Fruit fly (Drosophila melanogaster): Measurements from ENCODE around the gene CG1317.

Gene CG1317

DNA sequence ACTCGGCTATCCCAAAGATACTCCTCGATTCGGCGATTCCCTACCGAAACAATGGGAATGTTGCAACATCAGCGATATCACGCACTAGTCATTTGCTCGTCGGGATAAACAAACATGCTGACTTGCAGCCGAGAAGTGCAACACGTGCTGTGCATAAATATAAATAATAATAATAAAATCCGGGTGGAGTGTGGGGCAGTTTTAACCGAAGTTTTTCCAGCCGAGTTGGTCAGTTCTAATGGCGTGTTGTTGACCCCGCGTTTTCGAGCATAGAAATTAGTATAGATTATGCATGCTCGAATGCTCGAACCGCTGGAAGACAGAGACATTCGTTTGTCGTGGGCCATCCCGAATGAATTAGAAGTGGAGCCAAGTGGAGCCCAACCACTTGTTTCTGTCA lies 26.9 kb upstream of the CG1317 start:
- TF ChIP-seq Myc (optimal IDR thresholded peaks at IDR 0.05), result no peak
- no peak for TF ChIP-seq h (optimal IDR thresholded peaks at IDR 0.05)
- no peak for TF ChIP-seq Sin3A (optimal IDR thresholded peaks at IDR 0.05)
- no peak for TF ChIP-seq ttk (optimal IDR thresholded peaks at IDR 0.05)
- no peak for TF ChIP-seq psq (optimal IDR thresholded peaks at IDR 0.05)
- no peak for TF ChIP-seq insv (optimal IDR thresholded peaks at IDR 0.05)

DNA sequence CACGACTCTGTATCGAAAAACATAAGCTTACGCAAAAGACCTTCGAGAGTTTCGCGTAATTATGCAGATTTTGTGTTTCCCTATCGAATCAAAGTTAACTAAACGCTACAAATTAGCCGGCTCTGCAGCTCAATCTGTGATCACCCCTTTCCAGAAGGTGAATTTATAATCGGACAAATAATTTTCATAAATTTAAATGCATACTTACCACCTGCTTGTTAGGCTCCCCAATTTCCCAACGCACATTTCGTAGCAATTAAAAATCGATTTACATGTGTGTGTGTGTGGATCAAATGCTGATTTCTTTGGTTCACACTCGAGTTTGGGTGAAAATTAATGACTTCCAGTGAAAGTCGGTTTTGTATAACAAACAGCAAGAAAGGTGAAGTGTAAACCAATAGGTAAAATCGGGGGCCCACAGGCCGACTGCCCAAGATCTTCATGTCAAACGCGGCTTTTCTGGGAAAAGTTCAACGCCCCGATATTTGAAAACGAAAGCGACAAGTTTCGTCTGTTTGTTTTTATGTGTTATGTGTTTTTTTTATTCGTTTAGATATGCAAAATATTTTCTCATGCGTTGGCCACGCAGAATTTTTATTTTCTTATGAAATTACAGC lies 25.9 kb upstream of the CG1317 start:
- TF ChIP-seq psq (optimal IDR thresholded peaks at IDR 0.05), result no peak
- TF ChIP-seq Sin3A (optimal IDR thresholded peaks at IDR 0.05), result no peak
- TF ChIP-seq Myc (optimal IDR thresholded peaks at IDR 0.05), result no peak
- no peak for TF ChIP-seq h (optimal IDR thresholded peaks at IDR 0.05)
- no peak for TF ChIP-seq insv (optimal IDR thresholded peaks at IDR 0.05)
- no peak for TF ChIP-seq ttk (optimal IDR thresholded peaks at IDR 0.05)

DNA sequence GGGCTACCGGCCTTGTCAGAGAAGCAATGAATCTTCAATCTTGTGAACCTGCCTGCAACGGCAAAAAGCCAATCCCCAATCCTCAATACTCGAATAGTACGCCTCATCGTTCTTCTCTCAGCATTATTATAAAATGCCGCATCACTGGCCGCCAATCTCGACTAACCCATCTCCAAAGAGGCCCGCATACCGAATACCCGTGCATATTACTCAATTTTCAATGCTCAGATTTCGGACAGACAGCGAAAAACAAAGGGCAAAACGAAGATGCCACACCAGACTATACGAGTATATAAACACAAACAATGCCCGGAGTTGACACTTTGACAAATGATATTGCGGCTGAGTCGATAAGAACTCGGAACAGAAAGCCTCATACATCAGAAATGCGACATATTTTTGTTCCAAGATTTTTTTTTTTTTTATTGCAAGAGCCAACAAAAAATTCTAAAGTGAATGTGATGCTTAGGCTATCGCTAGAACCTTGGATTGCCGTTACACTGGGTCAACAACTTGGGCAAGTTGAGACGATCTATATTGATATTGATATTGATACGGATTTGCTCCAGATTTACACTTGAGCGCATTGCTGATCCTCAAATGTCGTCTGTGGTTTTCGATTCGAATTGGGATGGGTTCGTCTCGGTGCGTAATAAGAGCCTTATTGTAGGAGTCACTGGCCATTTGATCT lies 21.2 kb upstream of the CG1317 start:
- TF ChIP-seq insv (optimal IDR thresholded peaks at IDR 0.05) (no peak), ttk (optimal IDR thresholded peaks at IDR 0.05) (no peak), psq (optimal IDR thresholded peaks at IDR 0.05) (no peak), Sin3A (optimal IDR thresholded peaks at IDR 0.05) (no peak), h (optimal IDR thresholded peaks at IDR 0.05) (no peak), Myc (optimal IDR thresholded peaks at IDR 0.05) (no peak)

DNA sequence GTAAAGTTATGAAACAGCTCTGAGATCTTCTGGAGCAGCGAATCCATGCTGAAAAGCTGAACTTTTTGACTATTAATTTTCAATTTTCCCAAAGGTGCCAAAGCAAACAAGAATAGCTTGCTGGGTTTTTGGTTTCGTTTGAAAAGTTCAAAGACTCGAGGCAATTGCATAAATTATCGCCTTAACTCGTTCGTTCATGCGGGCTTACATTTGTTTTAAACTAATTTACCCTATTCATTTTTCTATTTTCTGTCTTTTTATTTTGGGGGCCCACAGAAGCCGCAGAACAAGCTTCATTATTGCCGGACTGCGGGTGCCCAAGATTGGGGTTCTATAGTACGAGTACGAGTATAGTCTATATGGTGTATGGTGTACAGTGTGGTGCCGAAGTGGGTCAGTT lies 19.1 kb upstream of the CG1317 start, which contains the start of the genes CG32298 and CG32299:
CG32298 (minus strand) TSS at position 101 of the 400 bp plus-strand sequence.
CG32299 (minus strand) TSS at position 101 of the 400 bp plus-strand sequence.
- TF ChIP-seq Myc (optimal IDR thresholded peaks at IDR 0.05) (no peak), ttk (optimal IDR thresholded peaks at IDR 0.05) (no peak), h (optimal IDR thresholded peaks at IDR 0.05) (no peak), psq (optimal IDR thresholded peaks at IDR 0.05) (no peak), insv (optimal IDR thresholded peaks at IDR 0.05) (no peak), Sin3A (optimal IDR thresholded peaks at IDR 0.05) (no peak)

DNA sequence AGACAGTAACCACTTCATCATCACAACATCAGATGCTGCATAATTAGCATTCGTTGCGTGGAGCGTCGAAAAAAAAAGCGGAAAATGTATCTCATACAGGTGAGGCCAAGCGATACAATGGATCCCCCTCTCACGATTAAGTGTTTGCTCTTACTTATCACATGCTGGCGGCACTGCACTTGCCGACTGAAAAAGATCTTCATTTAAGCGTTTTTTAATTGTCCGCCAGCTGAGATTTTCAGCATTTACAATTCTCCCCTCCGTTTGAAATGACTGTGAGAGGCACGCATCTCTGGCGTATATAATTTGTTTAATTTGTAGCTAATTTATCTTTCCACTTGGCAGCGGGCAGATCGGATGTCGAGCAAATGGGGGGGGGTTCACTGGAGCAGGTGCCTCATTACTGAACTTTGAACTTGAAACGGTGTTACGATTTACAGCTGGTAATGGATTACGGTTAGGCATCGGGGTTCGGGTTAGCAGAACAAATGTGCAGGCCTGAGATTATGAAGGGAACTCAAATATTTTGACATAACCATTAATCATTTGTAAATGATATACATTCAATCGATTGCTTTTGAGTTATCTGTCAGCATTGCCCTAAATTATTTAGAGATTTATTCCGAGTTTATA lies 17.1 kb upstream of the CG1317 start, which contains the start of gene Mzt1:
Mzt1 (plus strand) TSS at position 583 of the 633 bp plus-strand sequence.
- TF ChIP-seq ttk (optimal IDR thresholded peaks at IDR 0.05), result no peak
- no peak for TF ChIP-seq Sin3A (optimal IDR thresholded peaks at IDR 0.05)
- TF ChIP-seq psq (optimal IDR thresholded peaks at IDR 0.05), result no peak
- TF ChIP-seq Myc (optimal IDR thresholded peaks at IDR 0.05), result no peak
- no peak for TF ChIP-seq h (optimal IDR thresholded peaks at IDR 0.05)
- no peak for TF ChIP-seq insv (optimal IDR thresholded peaks at IDR 0.05)

DNA sequence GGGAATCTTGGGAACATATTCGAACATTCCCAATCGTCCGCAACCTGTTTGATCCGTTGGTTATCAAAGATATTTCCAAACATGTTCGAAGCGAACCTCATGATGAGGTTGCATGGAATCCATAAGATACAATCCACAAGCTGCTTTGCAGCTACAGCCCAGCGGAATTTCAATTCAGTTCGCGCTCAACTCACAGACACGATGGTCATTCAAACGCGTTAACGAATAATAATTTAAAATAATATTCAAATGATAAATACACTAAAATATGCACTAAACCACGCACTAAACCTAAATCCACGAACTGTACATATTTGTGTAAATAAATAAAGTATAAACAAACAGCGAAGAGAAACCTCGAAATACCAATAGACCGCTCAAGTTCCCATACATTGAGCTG lies 16.1 kb upstream of the CG1317 start:
- TF ChIP-seq ttk (optimal IDR thresholded peaks at IDR 0.05) (no peak), Myc (optimal IDR thresholded peaks at IDR 0.05) (no peak), Sin3A (optimal IDR thresholded peaks at IDR 0.05) (no peak), insv (optimal IDR thresholded peaks at IDR 0.05) (no peak), psq (optimal IDR thresholded peaks at IDR 0.05) (no peak), h (optimal IDR thresholded peaks at IDR 0.05) (no peak)

DNA sequence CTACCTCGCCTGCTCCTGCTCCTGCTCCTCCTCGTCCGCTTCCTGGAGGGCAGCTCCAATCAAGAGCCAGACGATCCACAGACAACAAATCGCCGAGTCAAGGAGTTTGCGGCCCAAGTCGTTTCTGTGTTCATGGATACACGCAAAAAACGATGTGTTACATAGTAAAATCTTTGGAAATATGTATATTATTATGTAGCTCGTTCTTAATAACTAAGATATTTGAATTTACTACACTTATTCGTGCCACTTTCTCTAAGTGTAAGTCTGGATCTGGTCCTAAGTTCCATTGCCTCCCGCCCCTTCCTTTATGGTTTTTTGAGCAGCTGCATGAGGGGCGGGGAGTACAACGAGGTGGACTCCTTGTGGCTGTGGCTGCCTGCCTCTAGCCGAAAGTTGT lies 14.7 kb upstream of the CG1317 start:
- TF ChIP-seq h (optimal IDR thresholded peaks at IDR 0.05), result no peak

DNA sequence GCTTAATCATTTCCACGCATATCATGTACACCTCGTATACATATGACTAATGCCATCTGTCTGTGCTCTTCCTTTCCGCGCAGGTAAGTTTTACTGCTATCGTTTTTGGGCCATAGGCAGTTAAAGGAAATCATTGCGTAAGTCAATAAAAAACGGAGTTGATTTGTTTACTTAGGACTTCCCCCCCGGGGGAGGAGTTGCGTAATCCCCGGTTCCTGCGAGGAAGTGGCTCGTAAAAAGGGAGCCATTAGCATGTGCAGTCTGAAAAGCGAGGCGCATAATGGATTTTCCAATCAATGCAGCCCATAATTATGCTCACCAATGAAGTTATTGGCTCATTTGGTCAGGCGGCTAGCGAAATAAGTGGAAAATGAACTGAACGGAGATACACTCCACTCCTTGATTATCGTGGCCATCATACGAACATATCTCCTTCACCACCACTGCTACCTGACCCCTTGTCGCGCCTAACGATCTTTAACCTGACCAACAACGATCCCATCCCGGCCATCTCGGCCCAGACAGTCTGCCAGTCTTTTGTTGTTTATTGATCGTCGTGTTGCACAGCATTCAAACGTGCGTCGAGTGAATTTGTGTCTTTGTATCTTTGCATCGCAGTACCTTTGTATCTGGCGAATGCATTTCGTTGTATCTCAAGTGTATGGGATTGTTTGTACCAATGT lies 13.7 kb upstream of the CG1317 start:
- TF ChIP-seq Sin3A (optimal IDR thresholded peaks at IDR 0.05), result no peak
- TF ChIP-seq ttk (optimal IDR thresholded peaks at IDR 0.05), result no peak
- no peak for TF ChIP-seq Myc (optimal IDR thresholded peaks at IDR 0.05)
- TF ChIP-seq insv (optimal IDR thresholded peaks at IDR 0.05), result no peak
- TF ChIP-seq h (optimal IDR thresholded peaks at IDR 0.05), result no peak
- TF ChIP-seq psq (optimal IDR thresholded peaks at IDR 0.05), result no peak

DNA sequence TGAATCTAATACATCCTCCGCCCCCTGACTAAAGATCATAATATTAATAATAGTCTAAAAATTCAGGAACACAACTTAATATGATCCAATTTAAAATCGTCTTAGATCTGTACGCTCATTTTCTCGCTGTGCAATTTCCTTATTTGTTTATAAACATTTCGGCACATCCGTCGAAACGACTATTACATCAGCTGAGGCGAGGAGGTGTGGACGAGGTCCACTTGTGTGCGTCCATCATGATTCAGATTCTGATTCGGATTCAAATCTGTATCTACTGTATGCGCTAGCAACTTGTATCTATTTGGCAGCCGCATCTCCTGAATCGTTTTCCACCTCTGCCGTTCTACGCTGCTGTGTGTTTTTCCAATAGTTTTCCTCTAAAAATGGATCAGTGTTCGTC lies 7.7 kb upstream of the CG1317 start:
- TF ChIP-seq psq (optimal IDR thresholded peaks at IDR 0.05), result no peak
- TF ChIP-seq insv (optimal IDR thresholded peaks at IDR 0.05), result no peak
- TF ChIP-seq h (optimal IDR thresholded peaks at IDR 0.05), result no peak
- no peak for TF ChIP-seq Sin3A (optimal IDR thresholded peaks at IDR 0.05)
- no peak for TF ChIP-seq ttk (optimal IDR thresholded peaks at IDR 0.05)
- no peak for TF ChIP-seq Myc (optimal IDR thresholded peaks at IDR 0.05)

DNA sequence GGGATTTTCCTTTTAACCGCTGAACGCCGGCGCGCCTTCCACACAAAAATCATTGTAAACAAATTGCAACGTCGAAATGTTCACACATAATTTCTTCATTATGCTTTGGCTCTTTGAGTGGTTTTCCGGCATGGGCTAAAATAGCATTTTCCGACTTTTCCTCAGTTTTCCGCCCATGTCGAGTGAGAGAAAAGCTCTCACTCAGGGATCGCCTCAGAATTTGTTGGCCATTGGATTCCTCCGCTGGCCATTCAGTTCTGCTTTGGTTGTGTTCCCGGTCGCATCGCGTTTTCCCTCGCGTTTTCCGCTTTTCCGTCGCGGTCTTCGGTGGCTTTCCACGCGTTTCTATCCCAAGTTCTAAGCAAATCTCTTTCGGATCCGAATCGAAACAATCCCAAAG lies 6.8 kb upstream of the CG1317 start:
- TF ChIP-seq psq (optimal IDR thresholded peaks at IDR 0.05) (no peak), ttk (optimal IDR thresholded peaks at IDR 0.05) (no peak), h (optimal IDR thresholded peaks at IDR 0.05) (no peak), Sin3A (optimal IDR thresholded peaks at IDR 0.05) (no peak), Myc (optimal IDR thresholded peaks at IDR 0.05) (no peak), insv (optimal IDR thresholded peaks at IDR 0.05) (no peak)

DNA sequence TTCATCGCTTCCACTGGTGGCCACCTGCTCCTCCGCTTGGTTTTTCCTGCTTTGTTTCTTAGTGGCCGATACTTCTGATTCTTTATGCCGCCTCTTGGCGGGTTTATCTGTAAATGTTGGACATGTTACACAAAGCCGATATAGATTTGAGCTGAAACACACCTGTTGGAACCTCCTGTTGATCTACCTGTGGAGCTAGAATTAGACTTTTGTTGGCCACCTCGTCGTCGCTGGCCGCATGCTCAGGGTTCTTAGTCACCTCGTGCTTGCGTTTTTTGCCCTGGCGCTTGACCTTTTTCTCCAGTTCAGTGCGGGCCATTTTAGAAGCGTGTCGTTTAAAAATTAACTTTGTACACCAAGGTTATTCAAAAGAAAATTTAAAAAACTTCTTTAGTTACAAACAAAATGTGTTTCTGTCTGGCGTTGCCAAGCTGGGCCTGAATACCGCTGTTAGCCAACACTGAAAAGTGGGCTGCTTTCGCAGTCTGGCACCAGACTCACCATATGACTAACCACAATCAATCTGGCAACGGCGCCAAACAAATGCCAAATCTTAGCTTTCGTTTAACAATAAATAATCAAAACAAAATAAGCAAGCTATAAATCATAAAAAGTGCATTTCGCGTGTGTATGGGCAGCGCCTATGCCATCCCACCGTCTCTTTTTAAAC lies 5.5 kb upstream of the CG1317 start, which contains the start of the genes CG15877 and Svil:
CG15877 (minus strand) TSS at position 443 of the 670 bp plus-strand sequence.
Svil (plus strand) TSS at position 542 of the 670 bp plus-strand sequence.
- TF ChIP-seq ttk (optimal IDR thresholded peaks at IDR 0.05) (no peak), h (optimal IDR thresholded peaks at IDR 0.05) (no peak), insv (optimal IDR thresholded peaks at IDR 0.05) (no peak), Sin3A (optimal IDR thresholded peaks at IDR 0.05) (no peak), Myc (optimal IDR thresholded peaks at IDR 0.05) (no peak), psq (optimal IDR thresholded peaks at IDR 0.05) (no peak)

Measured in Kc167 (cell line).